Fruit fly (Drosophila melanogaster) whole organism, wandering third instar larva: ENCODE measurements around the gene CG1582.

Experiments
- Abd-B ChIP-seq: fragments of >200 bp; optimal IDR thresholded peaks from 2 replicates; lab custom pipeline; 2017; ENCODE audit warnings: missing biosample characterization, missing genetic modification characterization
- CG32264 ChIP-seq: fragments of 200-800 bp; sonication (Bioruptor generic); optimal IDR thresholded peaks from 2 replicates; lab custom pipeline; 2016; ENCODE audit warnings: missing biosample characterization, missing genetic modification characterization
- CG9705 ChIP-seq: fragments of 200-800 bp; sonication (Bioruptor generic); optimal IDR thresholded peaks from 2 replicates; lab custom pipeline; 2018; ENCODE audit warnings: missing biosample characterization, mild to moderate bottlenecking, missing genetic modification characterization
- CrebA ChIP-seq: fragments of 200-800 bp; sonication (Bioruptor generic); optimal IDR thresholded peaks from 2 replicates; lab custom pipeline; 2016; ENCODE audit warnings: missing biosample characterization, mild to moderate bottlenecking, missing genetic modification characterization, borderline replicate concordance
- Dfd ChIP-seq: fragments of >200 bp; optimal IDR thresholded peaks from 2 replicates; lab custom pipeline; 2017; ENCODE audit warnings: missing biosample characterization, missing genetic modification characterization
- Dif ChIP-seq: fragments of 200-275, 200-300 bp; sonication (Bioruptor generic); optimal IDR thresholded peaks from 2 replicates; lab custom pipeline; 2018; ENCODE audit warnings: missing biosample characterization, missing genetic modification characterization; ENCODE audit not compliant: partially characterized antibody
- GATAd ChIP-seq: sonication (Bioruptor generic); optimal IDR thresholded peaks from 2 replicates; lab custom pipeline; 2016; ENCODE audit warnings: missing biosample characterization, missing genetic modification characterization
- HLH106 ChIP-seq: fragments of 200-800 bp; optimal IDR thresholded peaks from 3 replicates; lab custom pipeline; 2019; ENCODE audit warnings: missing biosample characterization, mild to moderate bottlenecking, missing genetic modification characterization, moderate library complexity
- Hnf4 ChIP-seq: fragments of 200-800 bp; sonication (Bioruptor generic); optimal IDR thresholded peaks from 2 replicates; lab custom pipeline; 2016; ENCODE audit warnings: missing biosample characterization, mild to moderate bottlenecking, missing genetic modification characterization
- Hr78 ChIP-seq: fragments of >200 bp; optimal IDR thresholded peaks from 2 replicates; lab custom pipeline; 2017; ENCODE audit warnings: missing biosample characterization, missing genetic modification characterization
- Hr83 ChIP-seq: fragments of 200-300 bp; sonication (Bioruptor generic); optimal IDR thresholded peaks from 2 replicates; lab custom pipeline; 2016; ENCODE audit warnings: missing biosample characterization, mild to moderate bottlenecking, missing genetic modification characterization, moderate library complexity; ENCODE audit not compliant: poor library complexity, severe bottlenecking
- Jra ChIP-seq: sonication (Bioruptor generic); optimal IDR thresholded peaks from 2 replicates; lab custom pipeline; 2016; ENCODE audit warnings: missing biosample characterization, missing genetic modification characterization
- Mio ChIP-seq: sonication (Bioruptor generic); optimal IDR thresholded peaks from 2 replicates; lab custom pipeline; 2016; ENCODE audit warnings: missing biosample characterization, missing genetic modification characterization
- Myc ChIP-seq: fragments of >200 bp; optimal IDR thresholded peaks from 2 replicates; lab custom pipeline; 2017
- N ChIP-seq: fragments of >200 bp; optimal IDR thresholded peaks from 2 replicates; lab custom pipeline; 2018; ENCODE audit warnings: missing biosample characterization, missing external identifiers, missing genetic modification characterization
- OdsH ChIP-seq: fragments of 200-800 bp; sonication (Bioruptor generic); optimal IDR thresholded peaks from 2 replicates; lab custom pipeline; 2016; ENCODE audit warnings: missing biosample characterization, mild to moderate bottlenecking, missing genetic modification characterization
- Rel ChIP-seq, 2 experiments: fragments of 200-800 bp; sonication (Bioruptor generic) in 1 of 2; optimal IDR thresholded peaks; 2 replicates in 1 of 2; 3 replicates in 1 of 2; lab custom pipeline; 2016 to 2019; ENCODE audit warnings: mild to moderate bottlenecking in 2 of 2, missing biosample characterization in 2 of 2, missing genetic modification characterization in 2 of 2, moderate library complexity in 1 of 2
- Sp1 ChIP-seq: fragments of 200-800 bp; sonication (Bioruptor generic); optimal IDR thresholded peaks from 3 replicates; lab custom pipeline; 2019; ENCODE audit warnings: missing biosample characterization, mild to moderate bottlenecking, missing genetic modification characterization, moderate library complexity
- Vsx2 ChIP-seq: fragments of 200-300, 225-300 bp; sonication (Bioruptor generic); optimal IDR thresholded peaks from 2 replicates; lab custom pipeline; 2018; ENCODE audit warnings: missing biosample characterization, missing genetic modification characterization; ENCODE audit not compliant: partially characterized antibody
- br ChIP-seq: fragments of 200-800 bp; sonication (Bioruptor generic); optimal IDR thresholded peaks from 2 replicates; lab custom pipeline; 2016; ENCODE audit warnings: missing biosample characterization, missing genetic modification characterization
- brk ChIP-seq: fragments of 200-800 bp; sonication (Bioruptor generic); optimal IDR thresholded peaks from 2 replicates; lab custom pipeline; 2016; ENCODE audit warnings: missing biosample characterization, mild to moderate bottlenecking, missing genetic modification characterization
- dl ChIP-seq, 2 experiments: fragments of 175-275, 200-275 bp in 1 of 2; fragments of 200-275 bp in 1 of 2; sonication (Bioruptor generic); optimal IDR thresholded peaks; lab custom pipeline; 2018; ENCODE audit warnings: mild to moderate bottlenecking in 2 of 2, missing biosample characterization in 2 of 2, missing genetic modification characterization in 2 of 2, moderate library complexity in 2 of 2; ENCODE audit not compliant: partially characterized antibody in 2 of 2, insufficient read depth in 1 of 2
- dmrt93B ChIP-seq: fragments of 200-800 bp; sonication (Bioruptor generic); optimal IDR thresholded peaks from 2 replicates; lab custom pipeline; 2018; ENCODE audit warnings: missing biosample characterization, mild to moderate bottlenecking, missing genetic modification characterization
- dsf ChIP-seq: sonication (Bioruptor generic); optimal IDR thresholded peaks from 2 replicates; lab custom pipeline; 2016; ENCODE audit warnings: missing biosample characterization, missing genetic modification characterization, borderline replicate concordance
- ey ChIP-seq: fragments of 200-800 bp; sonication (Bioruptor generic); optimal IDR thresholded peaks from 2 replicates; lab custom pipeline; 2016; ENCODE audit warnings: missing biosample characterization, missing genetic modification characterization
- foxo ChIP-seq, 2 experiments: fragments of 200-800 bp; sonication (Bioruptor generic); optimal IDR thresholded peaks; 2 replicates in 1 of 2; 3 replicates in 1 of 2; lab custom pipeline; 2016 to 2017; ENCODE audit warnings: missing biosample characterization in 2 of 2, missing genetic modification characterization in 2 of 2
- fru ChIP-seq: fragments of 200-800 bp; sonication (Bioruptor generic); optimal IDR thresholded peaks from 3 replicates; lab custom pipeline; 2016; ENCODE audit warnings: missing biosample characterization, mild to moderate bottlenecking, missing genetic modification characterization
- h ChIP-seq: fragments of 200-800 bp; sonication (Bioruptor generic); optimal IDR thresholded peaks from 3 replicates; lab custom pipeline; 2016; ENCODE audit warnings: missing biosample characterization, mild to moderate bottlenecking, missing genetic modification characterization
- jim ChIP-seq: fragments of 175-275, 200-325 bp; sonication (Bioruptor generic); optimal IDR thresholded peaks from 2 replicates; lab custom pipeline; 2016; ENCODE audit warnings: missing biosample characterization, mild to moderate bottlenecking, missing genetic modification characterization
- lola ChIP-seq: fragments of >200 bp; optimal IDR thresholded peaks from 2 replicates; lab custom pipeline; 2017; ENCODE audit warnings: missing biosample characterization, missing genetic modification characterization
- pan ChIP-seq: fragments of >200 bp; optimal IDR thresholded peaks from 2 replicates; lab custom pipeline; 2017
- psq ChIP-seq: fragments of 200-800 bp; sonication (Bioruptor generic); optimal IDR thresholded peaks from 3 replicates; lab custom pipeline; 2017; ENCODE audit warnings: missing biosample characterization, mild to moderate bottlenecking, missing genetic modification characterization, moderate library complexity
- rgr ChIP-seq: fragments of 200-800 bp; sonication (Bioruptor generic); optimal IDR thresholded peaks from 3 replicates; lab custom pipeline; 2016; ENCODE audit warnings: missing biosample characterization, mild to moderate bottlenecking, missing genetic modification characterization
- sage ChIP-seq: fragments of 200-800 bp; sonication (Bioruptor generic); optimal IDR thresholded peaks from 2 replicates; lab custom pipeline; 2016; ENCODE audit warnings: missing biosample characterization, mild to moderate bottlenecking, missing genetic modification characterization
- sv ChIP-seq: fragments of 200-800 bp; sonication (Bioruptor generic); optimal IDR thresholded peaks from 3 replicates; lab custom pipeline; 2016; ENCODE audit warnings: missing biosample characterization, missing genetic modification characterization
- tai ChIP-seq: sonication (Bioruptor generic); optimal IDR thresholded peaks from 2 replicates; lab custom pipeline; 2016; ENCODE audit warnings: missing biosample characterization, missing genetic modification characterization
- usp ChIP-seq: fragments of >200 bp; optimal IDR thresholded peaks from 2 replicates; lab custom pipeline; 2017; ENCODE audit warnings: missing biosample characterization, missing genetic modification characterization
- woc ChIP-seq: sonication (Bioruptor generic); optimal IDR thresholded peaks from 2 replicates; lab custom pipeline; 2016; ENCODE audit warnings: missing biosample characterization, mild to moderate bottlenecking, missing genetic modification characterization

CG1582 gene

dm6 chrX:10891150-10891549, 8.0 kb downstream of the CG1582 start, which contains the start of gene Ork1:
Ork1 (minus strand) TSS chrX:10891250.
- TF ChIP-seq br (no peak), OdsH (GFP tag; lab: Kevin White, UChicago) (no peak), sage (no peak), Sp1 (GFP tag; lab: Kevin White, UChicago) (no peak), dmrt93B (GFP tag; lab: Kevin White, UChicago) (no peak), Hr83 (GFP tag; lab: Kevin White, UChicago) (no peak), jim (GFP tag; lab: Kevin White, UChicago) (no peak), lola (GFP tag; lab: Kevin White, UChicago) (no peak), GATAd (GFP tag; lab: Kevin White, UChicago) (no peak), CrebA (no peak), h (no peak), Hr78 (GFP tag; lab: Kevin White, UChicago) (no peak), Vsx2 (no peak), dsf (no peak), fru (GFP tag; lab: Kevin White, UChicago) (no peak), Abd-B (GFP tag; lab: Kevin White, UChicago) (no peak), Dfd (no peak), tai (GFP tag; lab: Kevin White, UChicago) (no peak), Mio (no peak), psq (no peak)

- TF ChIP-seq brk (GFP tag; lab: Kevin White, UChicago) (no peak), CrebA (no peak), Rel (GFP tag; optimal IDR thresholded peaks at IDR 0.05; lab: Kevin White, UChicago) (no peak), Rel (tag; optimal IDR thresholded peaks at IDR 0.05; lab: Kevin White, UChicago) (peak; percentile 96), Abd-B (GFP tag; lab: Kevin White, UChicago) (no peak), CG32264 (GFP tag; lab: Kevin White, UChicago) (no peak), rgr (GFP tag; lab: Kevin White, UChicago) (peak; percentile 53), Dif (GFP tag; lab: Kevin White, UChicago) (no peak), foxo (GFP tag; optimal IDR thresholded peaks at IDR 0.05; lab: Kevin White, UChicago) (peak in 1 of 2 experiments; percentile 34), Hr78 (GFP tag; lab: Kevin White, UChicago) (no peak), Hr83 (GFP tag; lab: Kevin White, UChicago) (no peak), lola (GFP tag; lab: Kevin White, UChicago) (no peak), pan (lab: Kevin White, UChicago) (no peak), psq (no peak), dl (GFP tag; optimal IDR thresholded peaks at IDR 0.05; lab: Kevin White, UChicago; ENCODE audit: insufficient read depth in 1 of 2, partially characterized antibody in 2 of 2) (no peak), usp (GFP tag; lab: Kevin White, UChicago) (no peak), ey (GFP tag; lab: Kevin White, UChicago) (peak; percentile 35), GATAd (GFP tag; lab: Kevin White, UChicago) (no peak), Dfd (no peak), Vsx2 (no peak), woc (GFP tag; lab: Kevin White, UChicago) (no peak), dsf (no peak), Jra (GFP tag; lab: Kevin White, UChicago) (no peak), br (no peak), Myc (lab: Kevin White, UChicago) (no peak), Mio (no peak), Hnf4 (GFP tag; lab: Kevin White, UChicago) (no peak), h (peak; percentile 17), N (GFP tag; lab: Kevin White, UChicago) (no peak), sage (no peak), HLH106 (tag; lab: Kevin White, UChicago) (no peak), jim (GFP tag; lab: Kevin White, UChicago) (no peak), fru (GFP tag; lab: Kevin White, UChicago) (peak; percentile 34), OdsH (GFP tag; lab: Kevin White, UChicago) (peak; percentile 26), tai (GFP tag; lab: Kevin White, UChicago) (no peak), Sp1 (GFP tag; lab: Kevin White, UChicago) (no peak), sv (GFP tag; lab: Kevin White, UChicago) (no peak), CG9705 (GFP tag; lab: Kevin White, UChicago) (no peak), dmrt93B (GFP tag; lab: Kevin White, UChicago) (no peak)
Observed at dm6 chrX:10889955-10890617, 9.0 kb downstream of the CG1582 start.
